Fruit fly (Drosophila melanogaster) whole organism, adult: ENCODE results near the gene LManII.
A peak's percentile ranks its signal among the peaks of the same experiment; 100 is the strongest.

Source experiments
- CG14711 ChIP-seq: fragments of 200-800 bp; sonication (Bioruptor generic); optimal IDR thresholded peaks from 2 replicates; lab custom pipeline; 2018; ENCODE audit warnings: missing biosample characterization, mild to moderate bottlenecking, missing genetic modification characterization, moderate library complexity
- CG1620 ChIP-seq: fragments of 200-800 bp; sonication (Bioruptor generic); optimal IDR thresholded peaks from 2 replicates; lab custom pipeline; 2016; ENCODE audit warnings: missing biosample characterization, missing genetic modification characterization
- CG33017 ChIP-seq: fragments of 200-800 bp; sonication (Bioruptor generic); optimal IDR thresholded peaks from 2 replicates; lab custom pipeline; 2018; ENCODE audit warnings: missing biosample characterization, mild to moderate bottlenecking, missing genetic modification characterization, moderate library complexity
- CG5204 ChIP-seq: fragments of 200-800 bp; sonication (Bioruptor generic); optimal IDR thresholded peaks from 2 replicates; lab custom pipeline; 2016; ENCODE audit warnings: missing biosample characterization, missing genetic modification characterization
- Crg-1 ChIP-seq: fragments of 200-800 bp; sonication (Bioruptor generic); optimal IDR thresholded peaks from 2 replicates; lab custom pipeline; 2016; ENCODE audit warnings: missing biosample characterization, missing genetic modification characterization
- kay ChIP-seq: fragments of 200-800 bp; sonication (Bioruptor generic); peaks from one replicate; lab custom pipeline; 2016; ENCODE audit warnings: missing biosample characterization, missing genetic modification characterization, borderline replicate concordance
- ovo ChIP-seq: fragments of 200-800 bp; sonication (Bioruptor generic); optimal IDR thresholded peaks from 2 replicates; lab custom pipeline; 2016; ENCODE audit warnings: missing biosample characterization, missing genetic modification characterization
- pad ChIP-seq: fragments of 200-800 bp; sonication (Bioruptor generic); optimal IDR thresholded peaks from 3 replicates; lab custom pipeline; 2017; ENCODE audit warnings: missing biosample characterization, missing genetic modification characterization, mild to moderate bottlenecking, moderate library complexity, missing genetic modification reagents
- tj ChIP-seq: fragments of 200-800 bp; sonication (Bioruptor generic); optimal IDR thresholded peaks from 3 replicates; lab custom pipeline; 2017; ENCODE audit warnings: missing biosample characterization, mild to moderate bottlenecking, missing genetic modification characterization, moderate library complexity
- toe ChIP-seq: fragments of 200-800 bp; sonication (Bioruptor generic); optimal IDR thresholded peaks from 2 replicates; lab custom pipeline; 2016; ENCODE audit warnings: missing biosample characterization, missing genetic modification characterization

DNA sequence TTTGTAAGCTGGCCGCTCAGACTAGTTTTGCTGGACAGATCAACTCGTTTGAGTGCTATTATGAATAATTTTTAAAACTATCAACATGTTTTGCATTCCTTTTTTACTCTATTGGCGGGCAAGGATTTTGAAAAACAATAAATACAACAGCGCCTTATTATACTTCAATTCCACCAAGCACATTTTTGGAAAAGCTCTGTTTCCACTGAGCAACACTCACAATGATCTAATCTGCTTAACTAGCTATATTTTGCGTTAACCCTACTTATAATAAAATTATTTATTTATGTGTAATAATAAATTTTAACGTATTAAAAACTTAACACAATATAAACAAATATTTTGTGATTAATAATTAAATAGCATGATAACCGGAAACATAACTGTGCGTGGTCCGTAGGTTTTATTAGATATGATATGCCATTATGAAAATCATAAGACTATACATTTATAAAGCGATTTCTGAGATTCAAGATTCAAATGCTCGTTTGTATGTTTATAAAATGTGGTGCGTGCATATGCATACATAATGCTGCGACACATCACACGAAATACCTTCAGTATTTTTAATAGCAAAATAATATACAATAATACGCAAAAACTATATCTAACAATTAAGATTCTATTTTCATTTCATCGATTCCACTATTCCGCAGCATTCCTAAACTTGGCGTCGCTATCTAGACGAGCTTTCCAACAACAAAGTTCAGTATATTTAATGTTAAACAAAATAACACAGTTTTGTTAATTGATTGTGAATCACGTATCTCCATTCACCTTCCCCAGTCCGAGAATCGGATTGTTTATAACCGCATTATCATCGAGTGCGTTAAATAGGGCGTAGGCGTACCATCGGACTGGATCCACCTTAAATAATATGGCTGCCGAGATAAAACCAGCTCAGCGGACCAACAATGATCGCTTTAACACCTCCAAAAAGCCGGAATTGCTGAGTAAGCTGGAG lies 34.5 kb upstream of the LManII start, which contains the start of the genes pie and Wdfy2:
- TF ChIP-seq ovo (GFP tag; lab: Kevin White, UChicago) (no peak), kay (GFP tag; lab: Kevin White, UChicago) (peak; percentile 68), CG33017 (tag; lab: Kevin White, UChicago) (no peak), Crg-1 (GFP tag; lab: Kevin White, UChicago) (no peak), tj (GFP tag; lab: Kevin White, UChicago) (peak; percentile 88), CG14711 (tag; lab: Kevin White, UChicago) (no peak), CG1620 (GFP tag; lab: Kevin White, UChicago) (no peak), toe (no peak), CG5204 (GFP tag; lab: Kevin White, UChicago) (no peak), pad (GFP tag; lab: Kevin White, UChicago) (no peak)
